Worm (Caenorhabditis elegans) whole organism, L1 larva: ENCODE results near the gene srx-28.

Experiments
- C34B4.2 ChIP-seq: sonication (generic microtip); optimal IDR thresholded peaks from 2 replicates; lab custom pipeline; 2017; ENCODE audit warnings: mild to moderate bottlenecking, missing genetic modification characterization, missing compliant biosample characterization
- aha-1 ChIP-seq: fragments of 150-350 bp; optimal IDR thresholded peaks from 2 replicates; lab custom pipeline; 2014; ENCODE audit warnings: missing biosample characterization, missing genetic modification characterization
- aly-2 ChIP-seq: fragments of 150-350 bp; optimal IDR thresholded peaks from 2 replicates; lab custom pipeline; 2014; ENCODE audit warnings: missing biosample characterization, missing genetic modification characterization
- efl-1 ChIP-seq, 4 experiments: fragments of 150-350 bp; optimal IDR thresholded peaks in 3 of 4; peaks in 1 of 4; 1 replicate in 1 of 4; 2 replicates in 3 of 4; lab custom pipeline; 2014; ENCODE audit warnings: missing biosample characterization in 2 of 4, missing genetic modification characterization in 2 of 4, missing genetic modification reagents in 2 of 4
- egl-27 ChIP-seq, 2 experiments: fragments of 150-350 bp in 1 of 2; sonication (generic microtip); optimal IDR thresholded peaks; 3 replicates each; lab custom pipeline; 2017 to 2018; ENCODE audit warnings: missing biosample characterization in 2 of 2, missing genetic modification characterization in 2 of 2, missing genetic modification reagents in 2 of 2
- elt-2 ChIP-seq: sonication (generic microtip); optimal IDR thresholded peaks from 2 replicates; lab custom pipeline; 2016; ENCODE audit warnings: missing genetic modification characterization, mild to moderate bottlenecking, inconsistent platforms, missing compliant biosample characterization, missing genetic modification reagents
- ets-5 ChIP-seq: fragments of 200-800 bp; sonication (Bioruptor generic); IDR thresholded peaks from 2 replicates; pipeline ENCODE4 v1.3.6; 2022; ENCODE audit warnings: missing genetic modification characterization, missing compliant biosample characterization
- fkh-10 ChIP-seq: sonication (generic microtip); optimal IDR thresholded peaks from 2 replicates; lab custom pipeline; 2017; ENCODE audit warnings: missing biosample characterization, missing genetic modification reagents, missing genetic modification characterization
- irx-1 ChIP-seq: sonication (generic microtip); optimal IDR thresholded peaks from 2 replicates; lab custom pipeline; 2016; ENCODE audit warnings: missing genetic modification characterization, missing compliant biosample characterization
- isw-1 ChIP-seq: fragments of 200-800 bp; sonication (Bioruptor generic); IDR thresholded peaks from 2 replicates; pipeline ENCODE4 v1.3.6; 2022; ENCODE audit warnings: missing genetic modification characterization, missing compliant biosample characterization
- lin-35 ChIP-seq, 2 experiments: fragments of 150-350 bp; optimal IDR thresholded peaks; 2 replicates each; lab custom pipeline; 2014; ENCODE audit warnings: missing biosample characterization in 2 of 2, missing genetic modification characterization in 2 of 2, missing genetic modification reagents in 2 of 2
- nhr-11 ChIP-seq: fragments of 150-350 bp; optimal IDR thresholded peaks from 2 replicates; lab custom pipeline; 2014; ENCODE audit warnings: missing biosample characterization, missing genetic modification characterization
- nhr-85 ChIP-seq: sonication (generic microtip); peaks from one replicate; lab custom pipeline; 2016; ENCODE audit warnings: missing genetic modification characterization, inconsistent platforms, missing compliant biosample characterization
- pax-3 ChIP-seq: fragments of 200-800 bp; sonication (Bioruptor generic); optimal IDR thresholded peaks from 2 replicates; lab custom pipeline; 2018; ENCODE audit warnings: mild to moderate bottlenecking, missing genetic modification characterization, moderate library complexity, missing compliant biosample characterization
- pqm-1 ChIP-seq: sonication (generic microtip); optimal IDR thresholded peaks from 3 replicates; lab custom pipeline; 2017; ENCODE audit warnings: missing biosample characterization, missing genetic modification characterization
- rnt-1 ChIP-seq: sonication (generic microtip); optimal IDR thresholded peaks from 2 replicates; lab custom pipeline; 2016; ENCODE audit warnings: mild to moderate bottlenecking, missing genetic modification characterization, moderate library complexity, missing compliant biosample characterization
- snu-23 ChIP-seq: sonication (generic microtip); optimal IDR thresholded peaks from 2 replicates; lab custom pipeline; 2016; ENCODE audit warnings: missing genetic modification characterization, missing compliant biosample characterization
- sup-37 ChIP-seq: fragments of 200-800 bp; sonication (Bioruptor generic); optimal IDR thresholded peaks from 2 replicates; lab custom pipeline; 2018; ENCODE audit warnings: mild to moderate bottlenecking, missing genetic modification characterization, missing compliant biosample characterization
- vab-15 ChIP-seq: sonication (generic microtip); optimal IDR thresholded peaks from 2 replicates; lab custom pipeline; 2017; ENCODE audit warnings: missing genotype, mild to moderate bottlenecking, missing genetic modification characterization, missing compliant biosample characterization
- zag-1 ChIP-seq: fragments of 150-350 bp; optimal IDR thresholded peaks from 2 replicates; lab custom pipeline; 2014; ENCODE audit warnings: missing biosample characterization, missing genetic modification characterization

srx-28 gene

DNA sequence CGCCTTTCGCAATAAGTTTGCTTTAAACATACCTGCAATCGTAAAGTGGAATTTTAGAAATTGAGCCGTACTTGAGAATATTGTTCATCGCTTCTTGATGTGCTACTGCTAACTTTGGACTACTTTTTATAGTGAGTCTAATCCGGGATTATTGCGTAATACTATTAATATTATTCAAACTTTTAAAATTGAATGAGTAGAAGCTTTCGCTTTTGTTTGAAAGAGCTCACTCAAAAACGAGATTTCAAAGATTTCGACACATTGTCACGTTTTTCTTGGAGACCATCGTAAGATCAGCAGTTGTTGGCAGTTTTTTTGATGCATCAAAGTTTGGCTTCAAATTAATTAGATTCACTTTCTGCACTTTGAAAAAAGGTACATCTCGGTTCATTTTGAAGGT, 43.5 kb downstream of the srx-28 start, which contains the start of gene srt-28:
TSS of gene srt-28 (minus strand) at position 101 of the 400 bp plus-strand sequence.
- no peak for TF ChIP-seq irx-1 (tag; lab: Kevin White, UChicago)
- peak; percentile 18 for TF ChIP-seq pax-3

DNA sequence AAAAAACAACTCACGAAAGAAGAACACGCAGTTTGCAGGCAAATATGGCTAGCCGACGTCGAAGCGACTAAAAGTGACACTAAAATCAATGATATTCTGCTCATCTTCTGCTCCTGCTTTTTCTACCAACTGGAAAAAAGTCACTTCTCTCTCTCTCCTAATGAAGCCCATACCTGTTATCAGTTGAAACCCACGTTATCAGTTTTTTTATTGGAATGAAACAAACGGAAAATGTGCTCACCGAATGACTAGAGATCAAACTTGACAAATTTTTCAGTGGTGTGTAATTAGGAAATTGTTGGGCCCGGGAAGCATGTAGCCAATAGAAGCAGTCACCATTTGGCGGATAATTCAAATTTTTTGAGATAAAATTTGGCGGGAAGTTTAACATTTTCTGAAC, 45.6 kb downstream of the srx-28 start, which contains the start of gene C24B9.3:
TSS of gene C24B9.3 (minus strand) at position 171 of the 400 bp plus-strand sequence.
- TF ChIP-seq sup-37 (GFP tag; lab: Kevin White, UChicago) (no peak), snu-23 (no peak), isw-1 (GFP tag; lab: Robert Waterston, UW) (no peak), vab-15 (tag; lab: Kevin White, UChicago) (no peak), lin-35 (GFP tag; optimal IDR thresholded peaks at IDR 0.05; lab: Kevin White, UChicago) (peak in 1 of 2 experiments; percentile 11), fkh-10 (no peak), zag-1 (tag; lab: Kevin White, UChicago) (no peak), elt-2 (tag; lab: Kevin White, UChicago) (peak; percentile 63)

DNA sequence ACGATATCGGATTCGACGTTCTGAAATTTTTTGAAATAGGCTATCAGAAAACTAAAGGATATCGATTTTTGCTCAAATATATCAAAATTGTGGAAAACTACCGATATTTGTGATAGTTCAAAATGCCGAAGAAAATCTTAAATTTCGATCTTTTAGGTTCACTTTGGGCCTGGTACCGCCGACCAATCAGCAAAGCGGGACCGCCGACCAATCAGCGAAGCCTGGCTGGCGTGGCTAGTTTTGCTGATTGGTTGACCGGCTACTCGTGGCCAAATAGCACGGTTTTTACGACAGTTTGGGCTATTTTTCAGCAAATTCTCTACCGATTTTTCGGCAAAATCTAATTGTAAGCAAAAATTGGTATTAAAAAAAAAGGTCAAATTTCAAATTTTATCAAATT, 46.9 kb downstream of the srx-28 start:
- TF ChIP-seq fkh-10 (no peak), sup-37 (GFP tag; lab: Kevin White, UChicago) (no peak), ets-5 (no peak), nhr-11 (tag; lab: Kevin White, UChicago) (no peak), egl-27 (tag; optimal IDR thresholded peaks at IDR 0.05; lab: Kevin White, UChicago) (no peak), nhr-85 (tag; lab: Kevin White, UChicago) (no peak), C34B4.2 (tag; lab: Kevin White, UChicago) (no peak), rnt-1 (tag; lab: Kevin White, UChicago) (no peak), aly-2 (no peak), pqm-1 (tag; lab: Kevin White, UChicago) (no peak)
- TF ChIP-seq, all 84 proteins: peak for 0

- no peak for TF ChIP-seq efl-1 (optimal IDR thresholded peaks at IDR 0.05; lab: Kevin White, UChicago)
- TF ChIP-seq efl-1 (GFP tag; optimal IDR thresholded peaks at IDR 0.05 in 1 of 2; lab: Kevin White, UChicago): peak in 1 of 2 experiments; percentile 71
- TF ChIP-seq aha-1 (tag; lab: Kevin White, UChicago): no peak
Measured at ce11 chrV:2706379-2706778, 50.7 kb downstream of the srx-28 start.
